Worm (Caenorhabditis elegans) whole organism, young adult: ENCODE results near the gene dmd-8.

Experiments
- B0019.2 ChIP-seq: fragments of 200-800 bp; sonication (Bioruptor generic); conservative IDR thresholded peaks from 2 replicates; pipeline ENCODE4 v1.3.6; 2022; ENCODE audit warnings: missing genetic modification reagents, missing genetic modification characterization, missing compliant biosample characterization
- B0035.1 ChIP-seq: sonication (generic microtip); optimal IDR thresholded peaks from 2 replicates; lab custom pipeline; 2016; ENCODE audit warnings: missing genetic modification characterization, mild to moderate bottlenecking, missing compliant biosample characterization, missing genotype, missing genetic modification reagents
- C06A6.2 ChIP-seq: fragments of 200-800 bp; sonication (Bioruptor generic); conservative IDR thresholded peaks from 2 replicates; pipeline ENCODE4 v1.3.6; 2022; ENCODE audit warnings: missing genetic modification characterization, missing compliant biosample characterization
- F37B4.10 ChIP-seq: fragments of 200-800 bp; sonication (Bioruptor generic); IDR thresholded peaks from 2 replicates; pipeline ENCODE4 v1.3.6; 2022; ENCODE audit warnings: missing genetic modification characterization, missing compliant biosample characterization
- F49E8.2 ChIP-seq: sonication (generic microtip); optimal IDR thresholded peaks from 3 replicates; lab custom pipeline; 2017; ENCODE audit warnings: missing genetic modification characterization, mild to moderate bottlenecking, missing compliant biosample characterization, antibody characterized with exemption, moderate library complexity; ENCODE audit not compliant: insufficient read depth
- F52B5.7 ChIP-seq: sonication (generic microtip); optimal IDR thresholded peaks from 2 replicates; lab custom pipeline; 2016; ENCODE audit warnings: mild to moderate bottlenecking, missing genetic modification characterization, missing compliant biosample characterization
- F55B11.4 ChIP-seq: sonication (generic microtip); optimal IDR thresholded peaks from 2 replicates; lab custom pipeline; 2016; ENCODE audit warnings: missing compliant biosample characterization, missing genetic modification characterization, borderline replicate concordance; ENCODE audit not compliant: insufficient read depth
- F57A8.1 ChIP-seq: fragments of 200-800 bp; sonication (Bioruptor generic); optimal IDR thresholded peaks from 2 replicates; lab custom pipeline; 2018; ENCODE audit warnings: mild to moderate bottlenecking, missing genetic modification characterization, moderate library complexity, missing compliant biosample characterization
- T26A5.8 ChIP-seq: sonication (generic microtip); optimal IDR thresholded peaks from 2 replicates; lab custom pipeline; 2016; ENCODE audit warnings: missing genetic modification characterization, missing compliant biosample characterization
- aptf-3 ChIP-seq: fragments of 200-800 bp; sonication (Bioruptor generic); IDR thresholded peaks from 2 replicates; pipeline ENCODE4 v1.3.6; 2022; ENCODE audit warnings: missing genetic modification characterization, missing compliant biosample characterization
- athp-1 ChIP-seq: sonication (generic microtip); optimal IDR thresholded peaks from 2 replicates; lab custom pipeline; 2017; ENCODE audit warnings: mild to moderate bottlenecking, missing genetic modification characterization, missing compliant biosample characterization
- cebp-1 ChIP-seq, 2 experiments: fragments of 200-800 bp in 1 of 2; sonication (Bioruptor generic) in 1 of 2; sonication (generic microtip) in 1 of 2; IDR thresholded peaks in 1 of 2; optimal IDR thresholded peaks in 1 of 2; 2 replicates each; pipeline versions ENCODE4 v1.3.6 to Lab custom; 2017 to 2022; ENCODE audit warnings: missing compliant biosample characterization in 2 of 2, missing genetic modification characterization in 2 of 2, mild to moderate bottlenecking in 1 of 2, missing genetic modification reagents in 1 of 2, moderate library complexity in 1 of 2
- cebp-2 ChIP-seq: fragments of 200-800 bp; sonication (Bioruptor generic); IDR thresholded peaks from 2 replicates; pipeline ENCODE4 v1.3.6; 2022; ENCODE audit warnings: missing genetic modification characterization, missing compliant biosample characterization
- ceh-91 ChIP-seq: fragments of 200-800 bp; sonication (Bioruptor generic); IDR thresholded peaks from 2 replicates; pipeline ENCODE4 v1.3.6; 2022; ENCODE audit warnings: missing genetic modification reagents, missing genetic modification characterization, missing compliant biosample characterization
- dox-1 ChIP-seq: fragments of 200-800 bp; sonication (Bioruptor generic); IDR thresholded peaks from 2 replicates; pipeline ENCODE4 v1.3.6; 2022; ENCODE audit warnings: missing genetic modification reagents, missing genetic modification characterization, missing compliant biosample characterization
- dpl-1 ChIP-seq: fragments of 150-350 bp; optimal IDR thresholded peaks from 2 replicates; lab custom pipeline; 2014; ENCODE audit warnings: missing biosample characterization, missing genetic modification reagents, missing genetic modification characterization
- efl-1 ChIP-seq: fragments of 150-350 bp; optimal IDR thresholded peaks from 2 replicates; lab custom pipeline; 2014; ENCODE audit warnings: missing biosample characterization, missing genetic modification reagents, missing genetic modification characterization
- egl-18 ChIP-seq: fragments of 200-800 bp; sonication (Bioruptor generic); IDR thresholded peaks from 2 replicates; pipeline ENCODE4 v1.3.6; 2022; ENCODE audit warnings: missing genetic modification reagents, missing genetic modification characterization, missing compliant biosample characterization
- egrh-3 ChIP-seq: fragments of 200-800 bp; sonication (Bioruptor generic); IDR thresholded peaks from 2 replicates; pipeline ENCODE4 v1.3.6; 2022; ENCODE audit warnings: missing genetic modification reagents, missing genetic modification characterization, missing compliant biosample characterization
- hmg-1.2 ChIP-seq: fragments of 200-800 bp; sonication (Bioruptor generic); IDR thresholded peaks from 2 replicates; pipeline ENCODE4 v1.3.6; 2022; ENCODE audit warnings: missing genetic modification reagents, missing genetic modification characterization, missing compliant biosample characterization
- hsf-1 ChIP-seq: fragments of 200-800 bp; sonication (Bioruptor generic); IDR thresholded peaks from 2 replicates; pipeline ENCODE4 v1.3.6; 2022; ENCODE audit warnings: missing genetic modification reagents, missing genetic modification characterization, missing compliant biosample characterization
- lin-54 ChIP-seq: fragments of 200-800 bp; sonication (Bioruptor generic); optimal IDR thresholded peaks from 2 replicates; lab custom pipeline; 2018; ENCODE audit warnings: mild to moderate bottlenecking, missing genetic modification characterization, missing compliant biosample characterization
- lsl-1 ChIP-seq: fragments of 200-800 bp; sonication (Bioruptor generic); optimal IDR thresholded peaks from 2 replicates; lab custom pipeline; 2018; ENCODE audit warnings: mild to moderate bottlenecking, missing genetic modification characterization, moderate library complexity, missing compliant biosample characterization
- madf-3 ChIP-seq: fragments of 200-800 bp; sonication (Bioruptor generic); IDR thresholded peaks from 2 replicates; pipeline ENCODE4 v1.3.6; 2022; ENCODE audit warnings: missing genetic modification reagents, missing genetic modification characterization, missing compliant biosample characterization
- madf-6 ChIP-seq: fragments of 200-800 bp; sonication (Bioruptor generic); IDR thresholded peaks from 2 replicates; pipeline ENCODE4 v1.3.6; 2022; ENCODE audit warnings: missing genetic modification reagents, missing genetic modification characterization, missing compliant biosample characterization
- madf-8 ChIP-seq: fragments of 200-800 bp; sonication (Bioruptor generic); conservative IDR thresholded peaks from 2 replicates; pipeline ENCODE4 v1.3.6; 2022; ENCODE audit warnings: missing genetic modification reagents, missing genetic modification characterization, missing compliant biosample characterization
- mcd-1 ChIP-seq: fragments of 200-800 bp; sonication (Bioruptor generic); IDR thresholded peaks from 2 replicates; pipeline ENCODE4 v1.3.6; 2022; ENCODE audit warnings: missing genetic modification reagents, missing genetic modification characterization, missing compliant biosample characterization
- nhr-90 ChIP-seq: sonication (generic microtip); optimal IDR thresholded peaks from 2 replicates; lab custom pipeline; 2016; ENCODE audit warnings: missing genotype, mild to moderate bottlenecking, missing genetic modification characterization, missing compliant biosample characterization
- rcor-1 ChIP-seq: fragments of 200-800 bp; sonication (Bioruptor generic); IDR thresholded peaks from 2 replicates; pipeline ENCODE4 v1.3.6; 2022; ENCODE audit warnings: missing genetic modification reagents, missing genetic modification characterization, missing compliant biosample characterization
- snpc-4 ChIP-seq, 5 experiments: fragments of 150-350 bp in 1 of 5; sonication (generic microtip) in 4 of 5; optimal IDR thresholded peaks; 2 replicates each; lab custom pipeline; 2014 to 2018; ENCODE audit warnings: missing genetic modification characterization in 5 of 5, missing biosample characterization in 3 of 5, antibody characterized with exemption in 2 of 5, mild to moderate bottlenecking in 2 of 5, missing compliant biosample characterization in 2 of 5, missing genotype in 2 of 5, moderate library complexity in 2 of 5, missing genetic modification reagents in 1 of 5
- unc-130 ChIP-seq: sonication (generic microtip); optimal IDR thresholded peaks from 2 replicates; lab custom pipeline; 2016; ENCODE audit warnings: missing genetic modification reagents, missing genetic modification characterization, missing compliant biosample characterization
- unc-62 ChIP-seq: fragments of 150-350 bp; optimal IDR thresholded peaks from 2 replicates; lab custom pipeline; 2014; ENCODE audit warnings: missing biosample characterization, missing genetic modification reagents, missing genetic modification characterization
- xnd-1 ChIP-seq: sonication (generic microtip); optimal IDR thresholded peaks from 2 replicates; lab custom pipeline; 2016; ENCODE audit warnings: missing genotype, missing genetic modification reagents, missing genetic modification characterization, missing compliant biosample characterization
- zfh-2 ChIP-seq: fragments of 200-800 bp; sonication (Bioruptor generic); conservative IDR thresholded peaks from 2 replicates; pipeline ENCODE4 v1.3.6; 2022; ENCODE audit warnings: missing genetic modification reagents, missing genetic modification characterization, missing compliant biosample characterization
- ztf-25 ChIP-seq: fragments of 200-800 bp; sonication (Bioruptor generic); IDR thresholded peaks from 2 replicates; pipeline ENCODE4 v1.3.6; 2022; ENCODE audit warnings: missing genetic modification reagents, missing genetic modification characterization, missing compliant biosample characterization

Gene dmd-8

DNA sequence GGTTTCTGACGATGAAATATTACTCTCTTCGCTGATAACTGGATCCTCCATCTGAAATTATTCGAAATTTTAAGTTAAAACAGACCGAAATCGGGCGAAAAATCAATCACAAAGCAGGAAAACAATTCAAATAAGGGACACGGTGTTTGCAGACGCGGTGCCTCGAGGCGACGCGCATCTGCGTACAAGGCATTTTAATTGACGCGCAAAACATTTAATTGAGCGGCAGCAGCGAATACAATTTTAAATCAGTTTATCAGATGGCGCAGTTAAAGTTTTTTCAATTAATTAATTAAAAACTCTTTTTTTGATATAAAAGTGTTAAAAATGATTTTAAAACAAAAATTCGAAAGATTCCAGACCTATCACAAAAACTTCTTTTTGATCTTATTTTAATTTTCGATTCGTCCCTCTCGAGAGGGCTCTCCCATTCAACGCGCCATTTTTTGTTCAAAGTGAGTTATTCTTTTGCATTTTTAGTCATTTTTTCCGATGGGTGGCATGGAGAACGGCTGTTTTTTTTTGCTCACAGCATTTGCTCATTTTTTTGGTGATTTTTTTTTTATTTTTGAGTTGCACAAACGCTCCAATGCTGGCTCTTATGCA is 24.7 kb downstream of the dmd-8 start, which contains the start of gene phf-10:
Gene phf-10, minus strand, starts transcription at position 81 of the 606 bp plus-strand sequence.
- peak; percentile 39 for TF ChIP-seq dpl-1
- TF ChIP-seq ceh-91 (GFP tag; lab: Robert Waterston, UW), result peak; percentile 31; the same call in 1 of the 2 replicates
- TF ChIP-seq T26A5.8 (tag; lab: Kevin White, UChicago), result no peak
- TF ChIP-seq zfh-2 (GFP tag; lab: Robert Waterston, UW), result no peak
- peak; percentile 32 for TF ChIP-seq xnd-1 (tag; lab: Kevin White, UChicago)
- 0 out of 2 replicates have a peak, but pooled peaks have one; percentile 26 for TF ChIP-seq madf-8
- TF ChIP-seq unc-130 (GFP tag; lab: Kevin White, UChicago), result no peak
- TF ChIP-seq efl-1 (GFP tag; lab: Kevin White, UChicago), result peak; percentile 87
- TF ChIP-seq B0019.2, result no peak
- TF ChIP-seq lsl-1, result peak; percentile 19
- TF ChIP-seq egl-18 (GFP tag; lab: Robert Waterston, UW), result no peak
- no peak for TF ChIP-seq F57A8.1 (GFP tag; lab: Kevin White, UChicago)
- no peak for TF ChIP-seq cebp-1 (GFP tag; IDR thresholded peaks at IDR 0.05; lab: Robert Waterston, UW)
- TF ChIP-seq cebp-1 (tag; optimal IDR thresholded peaks at IDR 0.05; lab: Kevin White, UChicago), result peak; percentile 3
- no peak for TF ChIP-seq unc-62 (GFP tag; lab: Kevin White, UChicago)
- TF ChIP-seq madf-6 (GFP tag; lab: Robert Waterston, UW), result peak; percentile 68
- 0 out of 2 replicates have a peak, but pooled peaks have one; percentile 27 for TF ChIP-seq dox-1 (GFP tag; lab: Robert Waterston, UW)
- peak; percentile 16; the same call in 1 of the 2 replicates for TF ChIP-seq hmg-1.2 (GFP tag; lab: Robert Waterston, UW)
- no peak for TF ChIP-seq snpc-4 (GFP tag; optimal IDR thresholded peaks at IDR 0.05; lab: Kevin White, UChicago)
- peak in 1 of 4 experiments; percentile 25 for TF ChIP-seq snpc-4 (tag; optimal IDR thresholded peaks at IDR 0.05; lab: Kevin White, UChicago)
- peak; percentile 50; the same call in 1 of the 2 replicates for TF ChIP-seq mcd-1 (GFP tag; lab: Robert Waterston, UW)
- peak; percentile 40 for TF ChIP-seq lin-54
- no peak for TF ChIP-seq C06A6.2 (GFP tag; lab: Robert Waterston, UW)
- no peak for TF ChIP-seq F55B11.4 (tag; lab: Kevin White, UChicago)

DNA sequence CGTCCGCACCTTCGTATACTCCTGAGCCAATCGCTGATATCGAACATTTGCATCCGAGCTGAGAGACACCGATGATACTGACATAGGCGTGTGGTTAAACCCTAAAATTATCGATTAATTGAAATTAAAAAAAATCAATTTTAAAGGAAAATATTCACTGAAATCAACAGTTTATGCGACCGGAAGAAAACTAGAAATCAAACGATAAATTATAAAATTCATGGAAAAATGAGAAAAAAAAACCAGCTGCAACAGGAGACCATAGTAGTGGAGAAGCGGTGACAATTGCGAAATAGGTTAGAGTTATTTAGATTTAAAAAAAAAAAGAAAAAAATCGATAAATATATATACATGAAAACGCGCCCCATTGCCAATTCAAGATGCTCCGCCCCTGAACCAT is 31.6 kb downstream of the dmd-8 start, which contains the start of gene F33E11.3:
Gene F33E11.3, minus strand, starts transcription at position 101 of the 400 bp plus-strand sequence.
- TF ChIP-seq rcor-1 (no peak), cebp-1 (GFP tag; IDR thresholded peaks at IDR 0.05; lab: Robert Waterston, UW) (no peak), cebp-1 (tag; optimal IDR thresholded peaks at IDR 0.05; lab: Kevin White, UChicago) (peak; percentile 71)

DNA sequence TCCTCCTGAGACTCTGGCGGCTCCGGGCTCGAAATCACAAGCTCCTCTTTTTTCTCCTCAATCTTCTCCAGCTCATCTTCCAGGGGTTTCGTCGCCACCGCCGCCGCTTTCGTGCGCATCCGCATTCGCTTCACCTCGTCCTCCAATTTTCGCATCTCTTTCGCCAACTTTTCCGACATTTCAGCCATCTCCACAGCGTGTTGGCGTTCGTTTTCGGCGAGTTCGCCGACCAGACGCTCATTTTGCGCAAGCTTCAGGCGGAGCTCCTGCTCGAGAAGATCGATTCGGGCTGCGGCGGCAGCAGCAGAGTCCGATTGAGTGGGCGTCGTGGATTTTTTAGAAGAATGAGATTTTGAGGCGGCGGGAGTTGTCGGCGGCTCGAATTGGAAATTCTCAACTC is 33.0 kb downstream of the dmd-8 start:
- no peak for TF ChIP-seq B0019.2
- TF ChIP-seq rcor-1, result no peak
- TF ChIP-seq aptf-3, result no peak
- TF ChIP-seq hsf-1 (GFP tag; lab: Robert Waterston, UW), result no peak
- no peak for TF ChIP-seq B0035.1 (tag; lab: Kevin White, UChicago)
- peak; percentile 88 for TF ChIP-seq zfh-2 (GFP tag; lab: Robert Waterston, UW)
- TF ChIP-seq egrh-3 (GFP tag; lab: Robert Waterston, UW), result peak; percentile 71; the same call in 1 of the 2 replicates
- no peak for TF ChIP-seq F49E8.2 (tag; lab: Kevin White, UChicago)
- TF ChIP-seq F37B4.10 (GFP tag; lab: Robert Waterston, UW), result no peak
- no peak for TF ChIP-seq athp-1 (tag; lab: Kevin White, UChicago)
- no peak for TF ChIP-seq cebp-2 (GFP tag; lab: Robert Waterston, UW)

DNA sequence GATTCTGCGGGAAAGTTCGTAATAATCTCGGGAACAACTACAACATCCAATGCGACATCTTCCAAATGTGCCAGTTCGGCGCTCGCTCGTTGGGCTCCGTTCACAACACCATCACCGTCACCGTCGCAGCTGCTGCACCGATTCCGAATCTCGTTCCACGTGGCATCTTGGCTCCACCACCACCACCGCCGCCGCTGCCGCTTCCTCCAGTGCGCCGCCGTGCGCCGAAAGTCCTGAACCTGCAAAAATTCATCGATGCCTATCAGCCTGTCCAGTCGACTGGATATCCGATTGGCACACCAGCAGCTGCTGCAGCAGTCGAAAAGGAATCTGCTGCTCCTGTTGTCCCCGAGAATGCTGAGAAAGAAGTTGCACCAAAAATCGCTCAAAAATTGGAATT is 37.9 kb downstream of the dmd-8 start:
- TF ChIP-seq egrh-3 (GFP tag; lab: Robert Waterston, UW) (peak; percentile 77), zfh-2 (GFP tag; lab: Robert Waterston, UW) (peak; percentile 76), F52B5.7 (tag; lab: Kevin White, UChicago) (peak; percentile 43), ztf-25 (GFP tag; lab: Robert Waterston, UW) (0 out of 2 replicates have a peak, but pooled peaks have one; percentile 40), nhr-90 (tag; lab: Kevin White, UChicago) (no peak), madf-3 (GFP tag; lab: Robert Waterston, UW) (0 out of 2 replicates have a peak, but pooled peaks have one; percentile 20)
